Worm (Caenorhabditis elegans) whole organism, midembryonic: ENCODE measurements around the gene idpc-2.

ENCODE experiments used
- T22C8.4 ChIP-seq: fragments of 200-800 bp; sonication (Bioruptor generic); IDR thresholded peaks from 2 replicates; pipeline ENCODE4 v1.3.6; 2022; ENCODE audit warnings: missing genetic modification characterization, missing compliant biosample characterization
- cog-1 ChIP-seq: sonication (generic microtip); optimal IDR thresholded peaks from 2 replicates; lab custom pipeline; 2016; ENCODE audit warnings: missing genetic modification characterization, missing compliant biosample characterization
- flt-1 ChIP-seq: fragments of 200-800 bp; sonication (Bioruptor generic); IDR thresholded peaks from 2 replicates; pipeline ENCODE4 v1.3.6; 2022; ENCODE audit warnings: missing genetic modification characterization, missing compliant biosample characterization
- klf-2 ChIP-seq: fragments of 200-800 bp; sonication (Bioruptor generic); conservative IDR thresholded peaks from 2 replicates; pipeline ENCODE4 v1.3.6; 2022; ENCODE audit warnings: missing genetic modification reagents, missing genetic modification characterization, missing compliant biosample characterization
- med-1 ChIP-seq: sonication (generic microtip); optimal IDR thresholded peaks from 2 replicates; lab custom pipeline; 2017; ENCODE audit warnings: missing genetic modification characterization, mild to moderate bottlenecking, missing compliant biosample characterization, antibody characterized with exemption, missing genetic modification reagents; ENCODE audit not compliant: insufficient read depth
- ref-1 ChIP-seq: fragments of 200-800 bp; sonication (Bioruptor generic); conservative IDR thresholded peaks from 2 replicates; pipeline ENCODE4 v1.3.6; 2022; ENCODE audit warnings: missing genetic modification reagents, missing genetic modification characterization, missing compliant biosample characterization
- tab-1 ChIP-seq: fragments of 200-800 bp; sonication (Bioruptor generic); IDR thresholded peaks from 2 replicates; pipeline ENCODE4 v1.3.6; 2022; ENCODE audit warnings: missing genetic modification characterization, missing compliant biosample characterization
- ztf-23 ChIP-seq: fragments of 200-800 bp; sonication (Bioruptor generic); IDR thresholded peaks from 2 replicates; pipeline ENCODE4 v1.3.6; 2022; ENCODE audit warnings: missing genetic modification reagents, missing genetic modification characterization, missing compliant biosample characterization
- ztf-29 ChIP-seq: fragments of 200-800 bp; sonication (Bioruptor generic); IDR thresholded peaks from 2 replicates; pipeline ENCODE4 v1.3.6; 2022; ENCODE audit warnings: missing genetic modification reagents, missing genetic modification characterization, missing compliant biosample characterization

Gene idpc-2

DNA sequence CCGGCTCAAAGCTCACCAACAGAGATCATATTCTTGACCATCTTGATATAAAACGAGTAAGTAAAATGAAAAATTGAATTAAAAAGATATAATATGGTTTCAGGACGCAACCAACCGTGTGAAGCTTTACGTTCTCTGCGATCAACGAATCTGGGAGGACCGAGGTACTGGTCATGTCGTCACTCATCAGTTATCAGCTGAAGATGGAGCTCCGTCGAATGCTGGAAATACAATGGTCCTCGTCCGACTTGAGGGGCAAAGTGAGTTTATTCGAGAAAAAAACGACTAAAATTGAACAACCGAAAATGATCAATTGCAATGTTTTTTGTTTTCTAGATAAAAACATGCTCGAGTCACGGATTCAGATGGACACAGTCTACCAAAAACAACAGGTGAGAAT is 12.6 kb downstream of the idpc-2 start:
- TF ChIP-seq ztf-23 (GFP tag; lab: Robert Waterston, UW) (no peak), tab-1 (GFP tag; lab: Robert Waterston, UW) (no peak), ref-1 (GFP tag; lab: Robert Waterston, UW) (no peak), flt-1 (GFP tag; lab: Robert Waterston, UW) (no peak), med-1 (GFP tag; lab: Kevin White, UChicago) (no peak), ztf-29 (GFP tag; lab: Robert Waterston, UW) (no peak), T22C8.4 (no peak), klf-2 (GFP tag; lab: Robert Waterston, UW) (no peak)

DNA sequence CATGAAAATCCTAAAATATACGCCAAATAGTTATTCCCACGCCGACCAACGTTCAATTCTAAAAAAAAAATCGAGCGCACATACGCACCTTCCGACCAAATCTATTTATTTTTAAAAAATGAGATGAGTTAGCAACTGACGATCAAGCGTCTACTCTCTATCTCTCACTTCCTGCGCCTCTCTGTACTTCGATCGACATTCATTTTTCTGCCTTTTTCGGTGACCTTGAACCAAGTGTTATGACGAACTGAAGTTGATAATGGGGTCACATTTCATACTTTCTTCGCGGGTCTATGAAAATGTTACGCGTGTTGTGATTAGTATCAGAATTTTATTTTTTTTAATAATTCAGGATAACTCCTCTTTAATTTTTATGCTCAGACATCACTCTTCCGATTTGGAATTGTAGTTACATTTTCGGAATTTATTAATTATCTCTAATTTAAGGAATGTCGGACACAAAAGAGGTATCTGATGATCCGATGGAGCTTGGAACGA is 13.7 kb downstream of the idpc-2 start, which contains the start of gene smk-1:
smk-1 (plus strand) TSS at position 448 of the 498 bp plus-strand sequence.
- no peak for TF ChIP-seq T22C8.4
- no peak for TF ChIP-seq med-1 (GFP tag; lab: Kevin White, UChicago)
- no peak for TF ChIP-seq tab-1 (GFP tag; lab: Robert Waterston, UW)
- TF ChIP-seq cog-1 = no peak
- TF ChIP-seq ref-1 (GFP tag; lab: Robert Waterston, UW) = no peak
- no peak for TF ChIP-seq ztf-29 (GFP tag; lab: Robert Waterston, UW)
- TF ChIP-seq ztf-23 (GFP tag; lab: Robert Waterston, UW) = no peak
- no peak for TF ChIP-seq flt-1 (GFP tag; lab: Robert Waterston, UW)
- no peak for TF ChIP-seq klf-2 (GFP tag; lab: Robert Waterston, UW)

ce11 chrV:8606099-8606696 is 14.9 kb downstream of the idpc-2 start, which contains the start of gene vps-60:
vps-60 (minus strand) TSS chrV:8606128.
- TF ChIP-seq med-1 (GFP tag; lab: Kevin White, UChicago) (no peak), tab-1 (GFP tag; lab: Robert Waterston, UW) (no peak), ref-1 (GFP tag; lab: Robert Waterston, UW) (no peak), flt-1 (GFP tag; lab: Robert Waterston, UW) (0 out of 2 replicates have a peak, but pooled peaks have one; percentile 26), ztf-23 (GFP tag; lab: Robert Waterston, UW) (0 out of 2 replicates have a peak, but pooled peaks have one; percentile 31), klf-2 (GFP tag; lab: Robert Waterston, UW) (no peak), T22C8.4 (no peak), cog-1 (peak; percentile 71), ztf-29 (GFP tag; lab: Robert Waterston, UW) (no peak)

ce11 chrV:8603272-8603671 is 17.8 kb downstream of the idpc-2 start, which contains the start of gene F41E6.5:
F41E6.5 (plus strand) TSS chrV:8603480.
- TF ChIP-seq ztf-23 (GFP tag; lab: Robert Waterston, UW) = no peak

- TF ChIP-seq cog-1 (no peak), klf-2 (GFP tag; lab: Robert Waterston, UW) (no peak), ztf-23 (GFP tag; lab: Robert Waterston, UW) (no peak), med-1 (GFP tag; lab: Kevin White, UChicago) (no peak), T22C8.4 (no peak), tab-1 (GFP tag; lab: Robert Waterston, UW) (no peak), flt-1 (GFP tag; lab: Robert Waterston, UW) (no peak), ref-1 (GFP tag; lab: Robert Waterston, UW) (no peak), ztf-29 (GFP tag; lab: Robert Waterston, UW) (no peak)
Observed at ce11 chrV:8602638-8603037, 18.5 kb downstream of the idpc-2 start, which contains the start of gene F41E6.15. F41E6.15 (minus strand) TSS chrV:8602738.

- TF ChIP-seq ztf-29 (GFP tag; lab: Robert Waterston, UW) (no peak), med-1 (GFP tag; lab: Kevin White, UChicago) (no peak), flt-1 (GFP tag; lab: Robert Waterston, UW) (no peak), cog-1 (no peak), ref-1 (GFP tag; lab: Robert Waterston, UW) (no peak), tab-1 (GFP tag; lab: Robert Waterston, UW) (no peak), ztf-23 (GFP tag; lab: Robert Waterston, UW) (no peak), klf-2 (GFP tag; lab: Robert Waterston, UW) (no peak), T22C8.4 (no peak)
Observed at ce11 chrV:8601420-8601819, 19.7 kb downstream of the idpc-2 start, which contains the start of gene F41E6.8. F41E6.8 (minus strand) TSS chrV:8601520.

- TF ChIP-seq flt-1 (GFP tag; lab: Robert Waterston, UW) (no peak), ref-1 (GFP tag; lab: Robert Waterston, UW) (no peak), T22C8.4 (no peak), cog-1 (no peak), ztf-29 (GFP tag; lab: Robert Waterston, UW) (no peak), tab-1 (GFP tag; lab: Robert Waterston, UW) (no peak), klf-2 (GFP tag; lab: Robert Waterston, UW) (no peak), ztf-23 (GFP tag; lab: Robert Waterston, UW) (no peak), med-1 (GFP tag; lab: Kevin White, UChicago) (no peak)
Observed at ce11 chrV:8599957-8600356, 21.2 kb downstream of the idpc-2 start.

- TF ChIP-seq ref-1 (GFP tag; lab: Robert Waterston, UW) (no peak), tab-1 (GFP tag; lab: Robert Waterston, UW) (no peak), flt-1 (GFP tag; lab: Robert Waterston, UW) (no peak), T22C8.4 (no peak), ztf-23 (GFP tag; lab: Robert Waterston, UW) (no peak), ztf-29 (GFP tag; lab: Robert Waterston, UW) (no peak), klf-2 (GFP tag; lab: Robert Waterston, UW) (no peak)
Observed at ce11 chrV:8599192-8599591, 21.9 kb downstream of the idpc-2 start, which contains the start of gene F41E6.7. F41E6.7 (minus strand) TSS chrV:8599292.
